Worm (Caenorhabditis elegans) whole organism, early embryonic: Measurements from ENCODE around the gene srsx-26.

ENCODE experiments used
- B0310.2 ChIP-seq: sonication (generic microtip); optimal IDR thresholded peaks from 2 replicates; lab custom pipeline; 2016; ENCODE audit warnings: mild to moderate bottlenecking, missing genetic modification characterization, missing compliant biosample characterization
- aly-1 ChIP-seq: sonication (generic microtip); optimal IDR thresholded peaks from 2 replicates; lab custom pipeline; 2016; ENCODE audit warnings: missing genetic modification characterization, missing compliant biosample characterization
- ama-1 ChIP-seq: fragments of 150-350 bp; optimal IDR thresholded peaks from 2 replicates; lab custom pipeline; 2014
- ceh-36 ChIP-seq: sonication (generic microtip); optimal IDR thresholded peaks from 2 replicates; lab custom pipeline; 2016; ENCODE audit warnings: missing genetic modification characterization, inconsistent platforms, missing compliant biosample characterization
- flt-1 ChIP-seq: fragments of 200-800 bp; sonication (Bioruptor generic); IDR thresholded peaks from 2 replicates; pipeline ENCODE4 v1.3.6; 2022; ENCODE audit warnings: missing genetic modification characterization, missing compliant biosample characterization
- hmbx-1 ChIP-seq: sonication (generic microtip); optimal IDR thresholded peaks from 2 replicates; lab custom pipeline; 2016; ENCODE audit warnings: mild to moderate bottlenecking, missing genetic modification characterization, missing compliant biosample characterization
- hnd-1 ChIP-seq: sonication (generic microtip); optimal IDR thresholded peaks from 2 replicates; lab custom pipeline; 2016; ENCODE audit warnings: missing genetic modification characterization, missing compliant biosample characterization
- pes-1 ChIP-seq: fragments of 200-800 bp; sonication (Bioruptor generic); IDR thresholded peaks from 2 replicates; pipeline ENCODE4 v1.3.6; 2022; ENCODE audit warnings: missing genetic modification reagents, missing genetic modification characterization, missing compliant biosample characterization
- sea-1 ChIP-seq: fragments of 200-800 bp; sonication (Bioruptor generic); conservative IDR thresholded peaks from 2 replicates; pipeline ENCODE4 v1.3.6; 2022; ENCODE audit warnings: missing genetic modification characterization, missing compliant biosample characterization
- tbx-11 ChIP-seq: fragments of 200-800 bp; sonication (Bioruptor generic); IDR thresholded peaks from 2 replicates; pipeline ENCODE4 v1.3.6; 2022; ENCODE audit warnings: missing genetic modification characterization, missing compliant biosample characterization
- tbx-37 ChIP-seq: fragments of 200-800 bp; sonication (Bioruptor generic); conservative IDR thresholded peaks from 2 replicates; pipeline ENCODE4 v1.3.6; 2022; ENCODE audit warnings: missing genetic modification reagents, missing genetic modification characterization, missing compliant biosample characterization
- tra-4 ChIP-seq: sonication (generic microtip); optimal IDR thresholded peaks from 2 replicates; lab custom pipeline; 2017; ENCODE audit warnings: missing genetic modification characterization, missing compliant biosample characterization

DNA sequence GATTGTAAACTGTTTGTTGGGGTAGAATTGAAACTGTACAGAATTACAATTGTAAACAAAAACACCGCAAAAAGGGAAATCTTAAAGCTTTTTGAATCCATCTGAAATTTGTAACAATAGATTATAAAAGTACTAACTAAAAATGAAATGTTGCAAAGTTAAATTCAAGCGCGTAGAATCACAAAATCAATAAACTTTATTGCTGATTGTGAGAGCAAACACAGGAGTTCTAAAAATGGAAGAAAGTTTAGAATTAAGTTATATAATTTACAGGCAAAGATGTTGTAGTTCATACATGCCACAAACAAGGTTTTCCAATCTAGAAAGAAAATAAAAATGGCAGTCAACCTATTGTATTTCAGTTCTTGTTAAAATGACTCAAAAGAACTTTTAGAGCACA, 36.3 kb upstream of the srsx-26 start, which contains the start of gene C08B6.3:
- TF ChIP-seq pes-1 (GFP tag; lab: Robert Waterston, UW) = no peak
- no peak for TF ChIP-seq tbx-37 (GFP tag; lab: Robert Waterston, UW)
- no peak for TF ChIP-seq flt-1
- no peak for TF ChIP-seq tbx-11 (GFP tag; lab: Robert Waterston, UW)
- TF ChIP-seq tra-4 = no peak
- TF ChIP-seq sea-1 = no peak
- TF ChIP-seq ceh-36 (tag; lab: Kevin White, UChicago) = no peak
- no peak for TF ChIP-seq ama-1 (lab: Kevin White, UChicago)
- TF ChIP-seq B0310.2 = no peak
- TF ChIP-seq aly-1 = no peak
- TF ChIP-seq hmbx-1 (tag; lab: Kevin White, UChicago) = no peak
- TF ChIP-seq hnd-1 (tag; lab: Kevin White, UChicago) = no peak
